Fruit fly (Drosophila melanogaster) S2 (cell line): Measurements from ENCODE around the gene CG45544.

Experiments used
- CG8478 ChIP-seq: fragments of >200 bp; optimal IDR thresholded peaks from 2 replicates; lab custom pipeline; 2018
- CTCF ChIP-seq, 2 experiments: fragments of >200 bp; optimal IDR thresholded peaks; 2 replicates each; lab custom pipeline; 2018

CG45544 gene

dm6 chr3R:29254383-29254782 lies 1.9 kb upstream of the CG45544 start:
- TF ChIP-seq CG8478 (lab: Kevin White, UChicago): no peak
- no peak for TF ChIP-seq CTCF (optimal IDR thresholded peaks at IDR 0.05; lab: Kevin White, UChicago)

dm6 chr3R:29255166-29255962 lies 921 bp upstream of the CG45544 start, which contains the start of gene stg:
stg (minus strand) TSS chr3R:29255800.
- peak; percentile 8 for TF ChIP-seq CG8478 (lab: Kevin White, UChicago)
- TF ChIP-seq CTCF (optimal IDR thresholded peaks at IDR 0.05; lab: Kevin White, UChicago): no peak

dm6 chr3R:29256811-29257439 lies 640 bp downstream of the CG45544 start:
- TF ChIP-seq CG8478 (lab: Kevin White, UChicago) (no peak), CTCF (optimal IDR thresholded peaks at IDR 0.05; lab: Kevin White, UChicago) (no peak)

dm6 chr3R:29257890-29258691 lies 1.8 kb downstream of the CG45544 start:
- TF ChIP-seq CTCF (optimal IDR thresholded peaks at IDR 0.05; lab: Kevin White, UChicago) (no peak), CG8478 (lab: Kevin White, UChicago) (no peak)

- TF ChIP-seq CG8478 (lab: Kevin White, UChicago) (no peak), CTCF (optimal IDR thresholded peaks at IDR 0.05; lab: Kevin White, UChicago) (no peak)
Measured at dm6 chr3R:29259466-29260132, 3.3 kb downstream of the CG45544 start.

- TF ChIP-seq CTCF (optimal IDR thresholded peaks at IDR 0.05; lab: Kevin White, UChicago) (no peak), CG8478 (lab: Kevin White, UChicago) (no peak)
Measured at dm6 chr3R:29262481-29262880, 6.2 kb downstream of the CG45544 start.

- TF ChIP-seq CG8478 (lab: Kevin White, UChicago): no peak
Measured at dm6 chr3R:29263264-29263663, 7.0 kb downstream of the CG45544 start.

- no peak for TF ChIP-seq CG8478 (lab: Kevin White, UChicago)
- no peak for TF ChIP-seq CTCF (optimal IDR thresholded peaks at IDR 0.05; lab: Kevin White, UChicago)
Measured at dm6 chr3R:29265075-29265474, 8.8 kb downstream of the CG45544 start.

- TF ChIP-seq CTCF (optimal IDR thresholded peaks at IDR 0.05; lab: Kevin White, UChicago): no peak
- TF ChIP-seq CG8478 (lab: Kevin White, UChicago): no peak
Measured at dm6 chr3R:29266607-29267006, 10.3 kb downstream of the CG45544 start.

dm6 chr3R:29268062-29268461 lies 11.8 kb downstream of the CG45544 start:
- no peak for TF ChIP-seq CTCF (optimal IDR thresholded peaks at IDR 0.05; lab: Kevin White, UChicago)
- no peak for TF ChIP-seq CG8478 (lab: Kevin White, UChicago)

dm6 chr3R:29269204-29269603 lies 12.9 kb downstream of the CG45544 start:
- TF ChIP-seq CG8478 (lab: Kevin White, UChicago) (no peak), CTCF (optimal IDR thresholded peaks at IDR 0.05; lab: Kevin White, UChicago) (no peak)

dm6 chr3R:29273029-29273428 lies 16.7 kb downstream of the CG45544 start:
- TF ChIP-seq CTCF (optimal IDR thresholded peaks at IDR 0.05; lab: Kevin White, UChicago) (no peak), CG8478 (lab: Kevin White, UChicago) (no peak)

- no peak for TF ChIP-seq CTCF (optimal IDR thresholded peaks at IDR 0.05; lab: Kevin White, UChicago)
- TF ChIP-seq CG8478 (lab: Kevin White, UChicago): no peak
Measured at dm6 chr3R:29274590-29274989, 18.3 kb downstream of the CG45544 start.

- no peak for TF ChIP-seq CG8478 (lab: Kevin White, UChicago)
- TF ChIP-seq CTCF (optimal IDR thresholded peaks at IDR 0.05; lab: Kevin White, UChicago): no peak
Measured at dm6 chr3R:29277009-29277408, 20.7 kb downstream of the CG45544 start.
